Fruit fly (Drosophila melanogaster): ENCODE measurements around the gene CG8028.
A peak's percentile ranks its signal among the peaks of the same experiment; 100 is the strongest.

CG8028 gene

DNA sequence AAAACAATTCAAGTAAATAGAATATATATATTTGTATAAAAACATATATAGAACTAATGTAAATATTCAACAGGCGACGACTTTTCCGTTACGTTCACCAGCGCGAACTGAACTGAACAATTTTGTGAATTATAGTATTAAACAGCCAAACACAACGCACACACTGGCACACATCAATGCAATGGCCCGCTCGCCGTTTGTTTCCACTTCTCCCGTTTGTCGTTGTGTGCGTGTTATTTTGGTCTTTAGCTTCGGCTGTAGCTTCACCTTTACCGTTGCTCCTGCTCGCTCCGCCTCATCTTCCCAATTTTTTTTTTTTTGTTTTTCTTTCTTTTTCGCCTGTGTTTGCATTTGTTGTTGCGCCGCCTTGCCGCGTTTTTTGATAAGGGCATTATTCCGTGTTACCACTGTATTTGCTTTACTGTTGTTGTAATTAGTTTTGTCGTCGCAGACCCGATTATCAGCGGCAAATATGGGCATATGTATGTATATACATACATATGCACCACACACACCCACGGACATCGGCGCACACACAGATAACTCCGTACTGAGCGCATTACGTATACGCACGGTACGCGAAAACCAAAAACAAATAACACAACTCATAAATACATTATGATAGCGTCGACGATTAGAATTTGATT lies 27.8 kb upstream of the CG8028 start, which contains the start of gene CG8051 (continued):
- TF ChIP-seq CG12299 (tag; optimal IDR thresholded peaks at IDR 0.05), result no peak
- TF ChIP-seq crol (GFP tag; IDR thresholded peaks at IDR 0.05), result no peak
- TF ChIP-seq CG10979 (tag; optimal IDR thresholded peaks at IDR 0.05), result no peak
- TF ChIP-seq CG1233 (GFP tag; optimal IDR thresholded peaks at IDR 0.05), result peak; percentile 11
- peak; percentile 33 for TF ChIP-seq NC2β (GFP tag; optimal IDR thresholded peaks at IDR 0.05)
- peak; percentile 36 for TF ChIP-seq cwo (GFP tag; optimal IDR thresholded peaks at IDR 0.05)
- no peak for TF ChIP-seq mld (GFP tag; IDR thresholded peaks at IDR 0.05; ENCODE audit: partially characterized antibody)
- TF ChIP-seq CG6813 (GFP tag; optimal IDR thresholded peaks at IDR 0.05), result peak; percentile 33
- TF ChIP-seq Aef1 (GFP tag; IDR thresholded peaks at IDR 0.05), result peak; percentile 62
- no peak for TF ChIP-seq Tbp (GFP tag; optimal IDR thresholded peaks at IDR 0.05)
- no peak for TF ChIP-seq zen2 (GFP tag; IDR thresholded peaks at IDR 0.05; ENCODE audit: partially characterized antibody)
- peak; percentile 1 for TF ChIP-seq ac (GFP tag; optimal IDR thresholded peaks at IDR 0.05)
- TF ChIP-seq ato (GFP tag; IDR thresholded peaks at IDR 0.05; ENCODE audit: partially characterized antibody), result no peak
- no peak for TF ChIP-seq CG3847 (GFP tag; IDR thresholded peaks at IDR 0.05)
- peak; percentile 44 for TF ChIP-seq CG6254 (GFP tag; optimal IDR thresholded peaks at IDR 0.05)
- TF ChIP-seq CG8765 (GFP tag; IDR thresholded peaks at IDR 0.05), result no peak
- TF ChIP-seq kni (GFP tag; optimal IDR thresholded peaks at IDR 0.05), result peak; percentile 47
- TF ChIP-seq hkb (optimal IDR thresholded peaks at IDR 0.05), result no peak
- no peak for TF ChIP-seq hkb (GFP tag; IDR thresholded peaks at IDR 0.05)
- TF ChIP-seq CG18476 (GFP tag; optimal IDR thresholded peaks at IDR 0.05), result peak; percentile 5
- TF ChIP-seq sob (GFP tag; IDR thresholded peaks at IDR 0.05), result peak; percentile 40; the same call in 1 of the 2 replicates
- no peak for TF ChIP-seq CG10274 (GFP tag; optimal IDR thresholded peaks at IDR 0.05)
- TF ChIP-seq mirr (GFP tag; optimal IDR thresholded peaks at IDR 0.05), result peak; percentile 84
- 0 out of 2 replicates have a peak, but pooled peaks have one; percentile 27 for TF ChIP-seq chm (GFP tag; IDR thresholded peaks at IDR 0.05)
- TF ChIP-seq CG10209 (GFP tag; optimal IDR thresholded peaks at IDR 0.05), result peak; percentile 24
- TF ChIP-seq CG13123 (GFP tag; optimal IDR thresholded peaks at IDR 0.05), result no peak
- 0 out of 2 replicates have a peak, but pooled peaks have one; percentile 19 for TF ChIP-seq sim (GFP tag; IDR thresholded peaks at IDR 0.05)
- TF ChIP-seq nau (GFP tag; optimal IDR thresholded peaks at IDR 0.05), result peak; percentile 33
- no peak for TF ChIP-seq Dll (GFP tag; IDR thresholded peaks at IDR 0.05; ENCODE audit: partially characterized antibody)
- TF ChIP-seq CG32772 (GFP tag; IDR thresholded peaks at IDR 0.05), result peak; percentile 62; the same call in 1 of the 2 replicates
- TF ChIP-seq wek (GFP tag; optimal IDR thresholded peaks at IDR 0.05), result no peak
- TF ChIP-seq zfh1 (GFP tag; IDR thresholded peaks at IDR 0.05), result peak; percentile 53; the same call in 2 of the 3 replicates
- TF ChIP-seq prd (optimal IDR thresholded peaks at IDR 0.05), result no peak
- 0 out of 3 replicates have a peak, but pooled peaks have one; percentile 16 for TF ChIP-seq prd (GFP tag; IDR thresholded peaks at IDR 0.05)
- TF ChIP-seq kah (GFP tag; optimal IDR thresholded peaks at IDR 0.05), result no peak
- TF ChIP-seq E2f1 (GFP tag; IDR thresholded peaks at IDR 0.05), result peak; percentile 42; the same call in 1 of the 2 replicates
- TF ChIP-seq chn (GFP tag; optimal IDR thresholded peaks at IDR 0.05), result peak; percentile 13
- no peak for TF ChIP-seq Bdp1 (GFP tag; optimal IDR thresholded peaks at IDR 0.05)
- peak; percentile 32; the same call in 1 of the 2 replicates for TF ChIP-seq Adf1 (GFP tag; IDR thresholded peaks at IDR 0.05)
- TF ChIP-seq ci (GFP tag; IDR thresholded peaks at IDR 0.05), result no peak
- no peak for TF ChIP-seq unpg (GFP tag; optimal IDR thresholded peaks at IDR 0.05)
- TF ChIP-seq CG12155 (GFP tag; optimal IDR thresholded peaks at IDR 0.05), result no peak
- TF ChIP-seq otp (GFP tag; IDR thresholded peaks at IDR 0.05), result no peak
- no peak; the same call in 1 of the 2 replicates for TF ChIP-seq slbo (GFP tag; IDR thresholded peaks at IDR 0.05)
- TF ChIP-seq Mes4 (GFP tag; optimal IDR thresholded peaks at IDR 0.05), result peak; percentile 16
- peak; percentile 19 for TF ChIP-seq dm (GFP tag; optimal IDR thresholded peaks at IDR 0.05)
- TF ChIP-seq Gsc (GFP tag; IDR thresholded peaks at IDR 0.05), result no peak
- 0 out of 3 replicates have a peak, but pooled peaks have one; percentile 20 for TF ChIP-seq tgo (GFP tag; IDR thresholded peaks at IDR 0.05)
- TF ChIP-seq CG4617 (GFP tag; optimal IDR thresholded peaks at IDR 0.05; ENCODE audit: borderline replicate concordance), result no peak
- TF ChIP-seq MBD-R2 (GFP tag; IDR thresholded peaks at IDR 0.05), result 0 out of 2 replicates have a peak, but pooled peaks have one; percentile 8
